Worm (Caenorhabditis elegans) whole organism, L1 larva: ENCODE data around the gene C09F5.3.

Experiments used
- C16A3.4 ChIP-seq: fragments of 150-350 bp; optimal IDR thresholded peaks from 2 replicates; lab custom pipeline; 2014; ENCODE audit warnings: missing biosample characterization, missing genetic modification characterization
- C34B4.2 ChIP-seq: sonication (generic microtip); optimal IDR thresholded peaks from 2 replicates; lab custom pipeline; 2017; ENCODE audit warnings: mild to moderate bottlenecking, missing genetic modification characterization, missing compliant biosample characterization
- Y116A8C.19 ChIP-seq: sonication (generic microtip); optimal IDR thresholded peaks from 2 replicates; lab custom pipeline; 2016; ENCODE audit warnings: missing compliant biosample characterization, missing genetic modification characterization, borderline replicate concordance
- aha-1 ChIP-seq: fragments of 150-350 bp; optimal IDR thresholded peaks from 2 replicates; lab custom pipeline; 2014; ENCODE audit warnings: missing biosample characterization, missing genetic modification characterization
- alr-1 ChIP-seq: fragments of 200-800 bp; sonication (Bioruptor generic); optimal IDR thresholded peaks from 2 replicates; lab custom pipeline; 2018; ENCODE audit warnings: borderline replicate concordance, mild to moderate bottlenecking, missing genetic modification characterization, missing compliant biosample characterization
- aly-2 ChIP-seq: fragments of 150-350 bp; optimal IDR thresholded peaks from 2 replicates; lab custom pipeline; 2014; ENCODE audit warnings: missing biosample characterization, missing genetic modification characterization
- blmp-1 ChIP-seq: fragments of 150-350 bp; optimal IDR thresholded peaks from 2 replicates; lab custom pipeline; 2014; ENCODE audit warnings: missing biosample characterization, missing genetic modification characterization
- ceh-82 ChIP-seq, 3 experiments: fragments of 150-350 bp in 1 of 3; sonication (generic microtip) in 2 of 3; optimal IDR thresholded peaks; 2 replicates each; lab custom pipeline; 2014 to 2017; ENCODE audit warnings: missing biosample characterization in 3 of 3, missing genetic modification characterization in 3 of 3
- dpl-1 ChIP-seq, 3 experiments: fragments of 150-350 bp in 2 of 3; sonication (generic microtip) in 1 of 3; optimal IDR thresholded peaks; 2 replicates each; lab custom pipeline; 2014 to 2017; ENCODE audit warnings: missing biosample characterization in 3 of 3, missing genetic modification characterization in 3 of 3, missing genetic modification reagents in 3 of 3
- efl-1 ChIP-seq, 4 experiments: fragments of 150-350 bp; optimal IDR thresholded peaks in 3 of 4; peaks in 1 of 4; 1 replicate in 1 of 4; 2 replicates in 3 of 4; lab custom pipeline; 2014; ENCODE audit warnings: missing biosample characterization in 2 of 4, missing genetic modification characterization in 2 of 4, missing genetic modification reagents in 2 of 4
- elt-2 ChIP-seq: sonication (generic microtip); optimal IDR thresholded peaks from 2 replicates; lab custom pipeline; 2016; ENCODE audit warnings: missing genetic modification characterization, mild to moderate bottlenecking, inconsistent platforms, missing compliant biosample characterization, missing genetic modification reagents
- elt-3 ChIP-seq, 6 experiments: fragments of 150-350 bp in 1 of 6; sonication (generic microtip); optimal IDR thresholded peaks; 2 replicates each; lab custom pipeline; 2017 to 2018; ENCODE audit warnings: missing biosample characterization in 6 of 6, missing genetic modification characterization in 6 of 6, inconsistent platforms in 1 of 6
- fkh-10 ChIP-seq: sonication (generic microtip); optimal IDR thresholded peaks from 2 replicates; lab custom pipeline; 2017; ENCODE audit warnings: missing biosample characterization, missing genetic modification reagents, missing genetic modification characterization
- fkh-4 ChIP-seq: sonication (generic microtip); optimal IDR thresholded peaks from 2 replicates; lab custom pipeline; 2016; ENCODE audit warnings: missing compliant biosample characterization, missing genetic modification characterization, borderline replicate concordance
- fkh-8 ChIP-seq: sonication (generic microtip); optimal IDR thresholded peaks from 2 replicates; lab custom pipeline; 2016; ENCODE audit warnings: mild to moderate bottlenecking, missing genetic modification characterization, missing compliant biosample characterization
- grh-1 ChIP-seq: fragments of 200-800 bp; sonication (Bioruptor generic); IDR thresholded peaks from 2 replicates; pipeline ENCODE4 v1.3.6; 2022; ENCODE audit warnings: missing genetic modification reagents, missing genetic modification characterization, missing compliant biosample characterization
- hlh-4 ChIP-seq: sonication (generic microtip); optimal IDR thresholded peaks from 2 replicates; lab custom pipeline; 2016; ENCODE audit warnings: mild to moderate bottlenecking, missing genetic modification characterization, missing compliant biosample characterization
- irx-1 ChIP-seq: sonication (generic microtip); optimal IDR thresholded peaks from 2 replicates; lab custom pipeline; 2016; ENCODE audit warnings: missing genetic modification characterization, missing compliant biosample characterization
- lin-13 ChIP-seq: fragments of 150-350 bp; optimal IDR thresholded peaks from 2 replicates; lab custom pipeline; 2014; ENCODE audit warnings: missing biosample characterization, missing genetic modification reagents, missing genetic modification characterization
- lin-14 ChIP-seq: fragments of 200-800 bp; sonication (Bioruptor generic); optimal IDR thresholded peaks from 2 replicates; lab custom pipeline; 2018; ENCODE audit warnings: mild to moderate bottlenecking, missing genetic modification characterization, moderate library complexity, missing compliant biosample characterization
- lin-35 ChIP-seq, 2 experiments: fragments of 150-350 bp; optimal IDR thresholded peaks; 2 replicates each; lab custom pipeline; 2014; ENCODE audit warnings: missing biosample characterization in 2 of 2, missing genetic modification characterization in 2 of 2, missing genetic modification reagents in 2 of 2
- lir-3 ChIP-seq: sonication (generic microtip); optimal IDR thresholded peaks from 2 replicates; lab custom pipeline; 2016; ENCODE audit warnings: mild to moderate bottlenecking, missing genetic modification characterization, moderate library complexity, missing compliant biosample characterization; ENCODE audit not compliant: poor library complexity
- mdl-1 ChIP-seq, 2 experiments: fragments of 150-350 bp; optimal IDR thresholded peaks; 2 replicates each; lab custom pipeline; 2014 to 2017; ENCODE audit warnings: missing biosample characterization in 2 of 2, missing genetic modification characterization in 2 of 2, inconsistent platforms in 1 of 2
- mep-1 ChIP-seq: fragments of 150-350 bp; optimal IDR thresholded peaks from 2 replicates; lab custom pipeline; 2014; ENCODE audit warnings: missing biosample characterization, missing genetic modification characterization
- nhr-11 ChIP-seq: fragments of 150-350 bp; optimal IDR thresholded peaks from 2 replicates; lab custom pipeline; 2014; ENCODE audit warnings: missing biosample characterization, missing genetic modification characterization
- nhr-12 ChIP-seq: sonication (generic microtip); optimal IDR thresholded peaks from 2 replicates; lab custom pipeline; 2017; ENCODE audit warnings: missing biosample characterization, missing genetic modification characterization
- nhr-28 ChIP-seq: fragments of 150-350 bp; optimal IDR thresholded peaks from 2 replicates; lab custom pipeline; 2014; ENCODE audit warnings: missing biosample characterization, missing genetic modification characterization
- nhr-71 ChIP-seq: sonication (generic microtip); optimal IDR thresholded peaks from 2 replicates; lab custom pipeline; 2016; ENCODE audit warnings: mild to moderate bottlenecking, missing genetic modification characterization, moderate library complexity, missing compliant biosample characterization
- nhr-76 ChIP-seq: sonication (generic microtip); optimal IDR thresholded peaks from 2 replicates; lab custom pipeline; 2017; ENCODE audit warnings: missing biosample characterization, missing genetic modification characterization
- nhr-84 ChIP-seq: sonication (generic microtip); optimal IDR thresholded peaks from 2 replicates; lab custom pipeline; 2017; ENCODE audit warnings: missing biosample characterization, missing genetic modification characterization
- pag-3 ChIP-seq: sonication (generic microtip); optimal IDR thresholded peaks from 2 replicates; lab custom pipeline; 2017; ENCODE audit warnings: missing genetic modification characterization, mild to moderate bottlenecking, missing compliant biosample characterization, antibody characterized with exemption, borderline replicate concordance; ENCODE audit not compliant: insufficient read depth
- pax-3 ChIP-seq: fragments of 200-800 bp; sonication (Bioruptor generic); optimal IDR thresholded peaks from 2 replicates; lab custom pipeline; 2018; ENCODE audit warnings: mild to moderate bottlenecking, missing genetic modification characterization, moderate library complexity, missing compliant biosample characterization
- pqm-1 ChIP-seq: sonication (generic microtip); optimal IDR thresholded peaks from 3 replicates; lab custom pipeline; 2017; ENCODE audit warnings: missing biosample characterization, missing genetic modification characterization
- rnt-1 ChIP-seq: sonication (generic microtip); optimal IDR thresholded peaks from 2 replicates; lab custom pipeline; 2016; ENCODE audit warnings: mild to moderate bottlenecking, missing genetic modification characterization, moderate library complexity, missing compliant biosample characterization
- skn-1 ChIP-seq: fragments of 150-350 bp; optimal IDR thresholded peaks from 2 replicates; lab custom pipeline; 2014; ENCODE audit warnings: missing biosample characterization, missing genetic modification characterization
- snpc-4 ChIP-seq: fragments of 150-350 bp; optimal IDR thresholded peaks from 2 replicates; lab custom pipeline; 2014; ENCODE audit warnings: missing biosample characterization, missing genetic modification characterization
- snu-23 ChIP-seq: sonication (generic microtip); optimal IDR thresholded peaks from 2 replicates; lab custom pipeline; 2016; ENCODE audit warnings: missing genetic modification characterization, missing compliant biosample characterization
- sptf-1 ChIP-seq: fragments of 150-350 bp; optimal IDR thresholded peaks from 2 replicates; lab custom pipeline; 2014; ENCODE audit warnings: missing biosample characterization, missing genetic modification characterization
- sup-37 ChIP-seq: fragments of 200-800 bp; sonication (Bioruptor generic); optimal IDR thresholded peaks from 2 replicates; lab custom pipeline; 2018; ENCODE audit warnings: mild to moderate bottlenecking, missing genetic modification characterization, missing compliant biosample characterization
- swsn-7 ChIP-seq: sonication (generic microtip); optimal IDR thresholded peaks from 2 replicates; lab custom pipeline; 2016; ENCODE audit warnings: missing genetic modification characterization, missing compliant biosample characterization
- tbx-2 ChIP-seq: sonication (generic microtip); optimal IDR thresholded peaks from 2 replicates; lab custom pipeline; 2016; ENCODE audit warnings: missing genetic modification characterization, missing compliant biosample characterization
- tlp-1 ChIP-seq: fragments of 150-350 bp; optimal IDR thresholded peaks from 2 replicates; lab custom pipeline; 2014; ENCODE audit warnings: missing biosample characterization, missing genetic modification characterization
- unc-130 ChIP-seq: fragments of 150-350 bp; optimal IDR thresholded peaks from 2 replicates; lab custom pipeline; 2017; ENCODE audit warnings: missing biosample characterization, missing genetic modification characterization, inconsistent platforms
- unc-30 ChIP-seq: sonication (generic microtip); optimal IDR thresholded peaks from 2 replicates; lab custom pipeline; 2017; ENCODE audit warnings: missing biosample characterization, missing genetic modification characterization
- unc-86 ChIP-seq: sonication (generic microtip); optimal IDR thresholded peaks from 2 replicates; lab custom pipeline; 2016; ENCODE audit warnings: missing genetic modification characterization, missing compliant biosample characterization
- unc-98 ChIP-seq: fragments of 200-800 bp; sonication (Bioruptor generic); IDR thresholded peaks from 2 replicates; pipeline ENCODE4 v1.3.6; 2022; ENCODE audit warnings: missing genetic modification characterization, missing compliant biosample characterization
- vab-15 ChIP-seq: sonication (generic microtip); optimal IDR thresholded peaks from 2 replicates; lab custom pipeline; 2017; ENCODE audit warnings: missing genotype, mild to moderate bottlenecking, missing genetic modification characterization, missing compliant biosample characterization
- zag-1 ChIP-seq: fragments of 150-350 bp; optimal IDR thresholded peaks from 2 replicates; lab custom pipeline; 2014; ENCODE audit warnings: missing biosample characterization, missing genetic modification characterization
- zip-4 ChIP-seq: fragments of 200-800 bp; sonication (Bioruptor generic); optimal IDR thresholded peaks from 2 replicates; lab custom pipeline; 2018; ENCODE audit warnings: mild to moderate bottlenecking, missing genetic modification characterization, moderate library complexity, missing compliant biosample characterization
- ztf-11 ChIP-seq, 2 experiments: sonication (generic microtip); optimal IDR thresholded peaks; 2 replicates each; lab custom pipeline; 2016 to 2017; ENCODE audit warnings: missing genetic modification characterization in 2 of 2, missing biosample characterization in 1 of 2, missing compliant biosample characterization in 1 of 2
- ztf-4 ChIP-seq: fragments of 150-350 bp; optimal IDR thresholded peaks from 2 replicates; lab custom pipeline; 2014; ENCODE audit warnings: missing biosample characterization, missing genetic modification characterization

C09F5.3 gene

DNA sequence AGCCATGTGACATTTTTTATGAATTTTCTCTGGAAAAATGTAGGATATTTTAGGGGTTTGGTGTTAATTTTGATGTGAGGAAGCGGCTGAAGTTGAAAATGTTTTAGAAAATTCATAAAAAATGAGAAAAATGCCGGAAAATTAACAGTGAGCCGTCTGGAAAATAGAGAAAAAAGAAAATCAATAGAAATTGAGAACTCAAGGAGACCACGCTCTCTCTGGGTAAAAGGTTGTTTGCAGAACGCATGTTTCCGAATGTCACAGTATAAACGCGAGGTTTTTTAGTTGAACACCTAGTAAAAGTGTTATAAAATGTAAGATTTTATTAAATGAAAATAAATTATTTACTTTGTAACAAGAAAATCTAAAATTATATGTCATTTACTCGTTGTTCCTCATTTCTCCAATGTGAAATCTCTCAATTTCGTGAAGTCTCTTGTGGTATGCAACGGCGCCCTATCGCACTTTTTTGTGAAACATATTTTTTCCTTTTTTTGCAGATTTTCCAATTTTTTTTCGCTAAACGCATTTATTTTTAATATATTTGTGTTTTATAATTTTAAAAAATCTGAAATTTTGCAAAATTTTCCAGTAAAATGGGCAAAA, 24.8 kb downstream of the C09F5.3 start, which contains the start of the genes tag-266 and tag-267 (continued):
- peak; percentile 25 for TF ChIP-seq elt-2 (tag; lab: Kevin White, UChicago)
- peak; percentile 24 for TF ChIP-seq fkh-10 (GFP tag; lab: Kevin White, UChicago)
- peak; percentile 77 for TF ChIP-seq tbx-2 (tag; lab: Kevin White, UChicago)
- peak in 1 of 2 experiments; percentile 76 for TF ChIP-seq ztf-11 (tag; optimal IDR thresholded peaks at IDR 0.05; lab: Kevin White, UChicago)
- no peak for TF ChIP-seq mdl-1 (tag; optimal IDR thresholded peaks at IDR 0.05; lab: Kevin White, UChicago)
- no peak for TF ChIP-seq nhr-76 (tag; lab: Kevin White, UChicago)
- peak; percentile 59 to 62 for TF ChIP-seq efl-1 (optimal IDR thresholded peaks at IDR 0.05; lab: Kevin White, UChicago)
- TF ChIP-seq efl-1 (GFP tag; optimal IDR thresholded peaks at IDR 0.05 in 1 of 2; lab: Kevin White, UChicago): peak; percentile 64 to 91
- peak; percentile 28 to 66 (median 54) for TF ChIP-seq dpl-1 (GFP tag; optimal IDR thresholded peaks at IDR 0.05; lab: Kevin White, UChicago)
- no peak for TF ChIP-seq nhr-11 (tag; lab: Kevin White, UChicago)
- TF ChIP-seq zip-4 (GFP tag; lab: Kevin White, UChicago): no peak
- peak; percentile 47 for TF ChIP-seq unc-86 (tag; lab: Kevin White, UChicago)
- TF ChIP-seq rnt-1: peak; percentile 76
- peak; percentile 27 for TF ChIP-seq skn-1 (tag; lab: Kevin White, UChicago)
- no peak for TF ChIP-seq nhr-84 (tag; lab: Kevin White, UChicago)
- TF ChIP-seq lin-35 (GFP tag; optimal IDR thresholded peaks at IDR 0.05; lab: Kevin White, UChicago): peak; percentile 60 to 75
- peak; percentile 77 for TF ChIP-seq irx-1 (tag; lab: Kevin White, UChicago)
- TF ChIP-seq lir-3: no peak
- TF ChIP-seq hlh-4 (tag; lab: Kevin White, UChicago): no peak
- peak; percentile 18 for TF ChIP-seq blmp-1 (tag; lab: Kevin White, UChicago)
- peak; percentile 3 for TF ChIP-seq Y116A8C.19
- peak; percentile 34 for TF ChIP-seq zag-1
- TF ChIP-seq lin-14 (GFP tag; lab: Kevin White, UChicago): peak; percentile 91
- no peak for TF ChIP-seq pag-3 (tag; lab: Kevin White, UChicago)
- TF ChIP-seq ztf-4: no peak
- peak; percentile 41 for TF ChIP-seq fkh-4 (tag; lab: Kevin White, UChicago)
- TF ChIP-seq pax-3 (tag; lab: Kevin White, UChicago): peak; percentile 92
- no peak for TF ChIP-seq sup-37 (GFP tag; lab: Kevin White, UChicago)
- TF ChIP-seq sptf-1 (tag; lab: Kevin White, UChicago): no peak
- TF ChIP-seq unc-98 (GFP tag; lab: Robert Waterston, UW): peak; percentile 80
- peak; percentile 87 for TF ChIP-seq C16A3.4 (tag; lab: Kevin White, UChicago)
- TF ChIP-seq vab-15: no peak
- TF ChIP-seq swsn-7 (tag; lab: Kevin White, UChicago): peak; percentile 70
- TF ChIP-seq snu-23 (GFP tag; lab: Kevin White, UChicago): peak; percentile 81
- no peak for TF ChIP-seq C34B4.2 (tag; lab: Kevin White, UChicago)
- no peak for TF ChIP-seq pqm-1
- TF ChIP-seq nhr-71 (tag; lab: Kevin White, UChicago): peak; percentile 87
- peak; percentile 44 for TF ChIP-seq unc-130 (tag; lab: Kevin White, UChicago)
- TF ChIP-seq grh-1 (GFP tag; lab: Robert Waterston, UW): no peak
- peak; percentile 49 for TF ChIP-seq aly-2 (tag; lab: Kevin White, UChicago)
- peak; percentile 90 for TF ChIP-seq fkh-8 (tag; lab: Kevin White, UChicago)
- TF ChIP-seq nhr-12 (tag; lab: Kevin White, UChicago): no peak
- TF ChIP-seq nhr-28 (tag; lab: Kevin White, UChicago): no peak
- no peak for TF ChIP-seq unc-30
- TF ChIP-seq ceh-82 (tag; optimal IDR thresholded peaks at IDR 0.05; lab: Kevin White, UChicago): peak; percentile 20 to 64 (median 21)
- TF ChIP-seq mep-1 (tag; lab: Kevin White, UChicago): peak; percentile 77
- peak; percentile 19 for TF ChIP-seq lin-13 (GFP tag; lab: Kevin White, UChicago)
- TF ChIP-seq aha-1 (tag; lab: Kevin White, UChicago): no peak
- no peak for TF ChIP-seq elt-3 (tag; optimal IDR thresholded peaks at IDR 0.05; lab: Kevin White, UChicago)
- no peak for TF ChIP-seq tlp-1 (tag; lab: Kevin White, UChicago)
- TF ChIP-seq snpc-4 (tag; lab: Kevin White, UChicago): peak; percentile 48
- no peak for TF ChIP-seq alr-1 (tag; lab: Kevin White, UChicago)
